Fruit fly (Drosophila melanogaster) whole organism, embryonic: ENCODE measurements around the gene His3.3A.
A peak's percentile ranks its signal among the peaks of the same experiment; 100 is the strongest.

Source experiments
- CG10147 ChIP-seq: fragments of 200-800 bp; sonication (Bioruptor generic); optimal IDR thresholded peaks from 2 replicates; lab custom pipeline; 2019; ENCODE audit warnings: missing biosample characterization, mild to moderate bottlenecking, missing genetic modification characterization, moderate library complexity
- CG10366 ChIP-seq: fragments of 200-800 bp; sonication (Bioruptor generic); IDR thresholded peaks from 2 replicates; pipeline ENCODE4 v1.3.6; 2022; ENCODE audit warnings: missing biosample characterization, missing genetic modification characterization
- CG12071 ChIP-seq: fragments of 200-800 bp; sonication (Bioruptor generic); optimal IDR thresholded peaks from 3 replicates; lab custom pipeline; 2018; ENCODE audit warnings: missing biosample characterization, mild to moderate bottlenecking, missing genetic modification characterization
- CG12744 ChIP-seq: fragments of 200-800 bp; sonication (Bioruptor generic); optimal IDR thresholded peaks from 2 replicates; lab custom pipeline; 2016; ENCODE audit warnings: missing biosample characterization, missing genetic modification characterization
- CG12769 ChIP-seq: fragments of 200-800 bp; sonication (Bioruptor generic); optimal IDR thresholded peaks from 2 replicates; lab custom pipeline; 2019; ENCODE audit warnings: missing biosample characterization, mild to moderate bottlenecking, missing genetic modification characterization, moderate library complexity
- CG13287 ChIP-seq: fragments of 200-800 bp; sonication (Bioruptor generic); IDR thresholded peaks from 2 replicates; pipeline ENCODE4 v1.3.6; 2022; ENCODE audit warnings: missing biosample characterization, missing genetic modification characterization; ENCODE audit not compliant: partially characterized antibody
- CG13296 ChIP-seq: fragments of 200-800 bp; sonication (Bioruptor generic); optimal IDR thresholded peaks from 3 replicates; lab custom pipeline; 2018; ENCODE audit warnings: missing biosample characterization, mild to moderate bottlenecking, missing genetic modification characterization
- CG14014 ChIP-seq: fragments of 200-800 bp; sonication (Bioruptor generic); IDR thresholded peaks from 2 replicates; pipeline ENCODE4 v1.3.6; 2022; ENCODE audit warnings: missing biosample characterization, missing genetic modification characterization
- CG14441 ChIP-seq: fragments of 200-800 bp; sonication (Bioruptor generic); IDR thresholded peaks from 2 replicates; pipeline ENCODE4 v1.3.6; 2022; ENCODE audit warnings: missing biosample characterization, missing genetic modification characterization
- CG16815 ChIP-seq: fragments of 200-800 bp; sonication (Bioruptor generic); optimal IDR thresholded peaks from 3 replicates; lab custom pipeline; 2017; ENCODE audit warnings: missing biosample characterization, mild to moderate bottlenecking, missing genetic modification characterization
- CG2129 ChIP-seq: fragments of 200-800 bp; sonication (Bioruptor generic); IDR thresholded peaks from 2 replicates; pipeline ENCODE4 v1.3.6; 2022; ENCODE audit warnings: missing biosample characterization, missing genetic modification characterization; ENCODE audit not compliant: partially characterized antibody
- CG30020 ChIP-seq: fragments of 200-800 bp; optimal IDR thresholded peaks from 2 replicates; lab custom pipeline; 2019; ENCODE audit warnings: missing biosample characterization, mild to moderate bottlenecking, missing genetic modification characterization, moderate library complexity
- CG31365 ChIP-seq: fragments of 200-800 bp; sonication (Bioruptor generic); optimal IDR thresholded peaks from 2 replicates; lab custom pipeline; 2018; ENCODE audit warnings: missing biosample characterization, mild to moderate bottlenecking, missing genetic modification characterization
- CG34376 ChIP-seq: fragments of 200-800 bp; sonication (Bioruptor generic); optimal IDR thresholded peaks from 2 replicates; lab custom pipeline; 2018; ENCODE audit warnings: missing biosample characterization, mild to moderate bottlenecking, missing genetic modification characterization
- CG3838 ChIP-seq: fragments of 200-800 bp; sonication (Bioruptor generic); optimal IDR thresholded peaks from 3 replicates; lab custom pipeline; 2016; ENCODE audit warnings: missing biosample characterization, missing genetic modification characterization
- CG4282 ChIP-seq: fragments of 200-800 bp; sonication (Bioruptor generic); optimal IDR thresholded peaks from 2 replicates; lab custom pipeline; 2016; ENCODE audit warnings: missing biosample characterization, missing genetic modification characterization
- CG7556 ChIP-seq: fragments of 200-800 bp; sonication (Bioruptor generic); optimal IDR thresholded peaks from 2 replicates; lab custom pipeline; 2017; ENCODE audit warnings: missing biosample characterization, mild to moderate bottlenecking, missing genetic modification characterization
- CG8478 ChIP-seq: fragments of >200 bp; optimal IDR thresholded peaks from 2 replicates; lab custom pipeline; 2018
- CG9609 ChIP-seq: fragments of 200-800 bp; sonication (Bioruptor generic); optimal IDR thresholded peaks from 3 replicates; lab custom pipeline; 2016; ENCODE audit warnings: missing biosample characterization, missing genetic modification characterization
- D19B ChIP-seq: fragments of 200-800 bp; sonication (Bioruptor generic); optimal IDR thresholded peaks from 2 replicates; lab custom pipeline; 2017; ENCODE audit warnings: missing biosample characterization, mild to moderate bottlenecking, missing genetic modification characterization
- Dfd ChIP-seq, 2 experiments: fragments of >200 bp; optimal IDR thresholded peaks; 2 replicates each; lab custom pipeline; 2017; ENCODE audit warnings: missing biosample characterization in 2 of 2, missing genetic modification characterization in 2 of 2
- Drgx ChIP-seq: fragments of 200-800 bp; sonication (Bioruptor generic); IDR thresholded peaks from 2 replicates; pipeline ENCODE4 v1.3.6; 2022; ENCODE audit warnings: missing biosample characterization, missing genetic modification characterization
- Gsc ChIP-seq: fragments of 200-800 bp; sonication (Bioruptor generic); IDR thresholded peaks from 2 replicates; pipeline ENCODE4 v1.3.6; 2022; ENCODE audit warnings: missing biosample characterization, missing genetic modification characterization
- HmgZ ChIP-seq: fragments of 200-800 bp; sonication (Bioruptor generic); optimal IDR thresholded peaks from 2 replicates; lab custom pipeline; 2018; ENCODE audit warnings: missing biosample characterization, mild to moderate bottlenecking, missing genetic modification characterization
- Hr78 ChIP-seq, 2 experiments: fragments of 200-800 bp in 1 of 2; fragments of >200 bp in 1 of 2; sonication (Bioruptor generic) in 1 of 2; optimal IDR thresholded peaks; 2 replicates each; lab custom pipeline; 2017 to 2019; ENCODE audit warnings: missing biosample characterization in 2 of 2, missing genetic modification characterization in 2 of 2, mild to moderate bottlenecking in 1 of 2, moderate library complexity in 1 of 2
- Poxn ChIP-seq: fragments of 200-800 bp; sonication (Bioruptor generic); IDR thresholded peaks from 2 replicates; pipeline ENCODE4 v1.3.6; 2022; ENCODE audit warnings: missing biosample characterization, missing genetic modification characterization
- bab2 ChIP-seq: fragments of 200-800 bp; sonication (Bioruptor generic); optimal IDR thresholded peaks from 2 replicates; lab custom pipeline; 2016; ENCODE audit warnings: missing biosample characterization, missing genetic modification characterization
- br ChIP-seq: fragments of >200 bp; optimal IDR thresholded peaks from 2 replicates; lab custom pipeline; 2017
- cad ChIP-seq: fragments of >200 bp; optimal IDR thresholded peaks from 2 replicates; lab custom pipeline; 2017; ENCODE audit warnings: missing biosample characterization, missing genetic modification characterization
- chif ChIP-seq, 2 experiments: fragments of 200-800 bp; sonication (Bioruptor generic); optimal IDR thresholded peaks; 3 replicates each; lab custom pipeline; 2016; ENCODE audit warnings: missing biosample characterization in 2 of 2, missing genetic modification characterization in 2 of 2
- chn ChIP-seq: fragments of 200-800 bp; sonication (Bioruptor generic); optimal IDR thresholded peaks from 2 replicates; lab custom pipeline; 2016; ENCODE audit warnings: missing biosample characterization, missing genetic modification characterization
- corto ChIP-seq: fragments of 200-800 bp; sonication (Bioruptor generic); optimal IDR thresholded peaks from 2 replicates; lab custom pipeline; 2016; ENCODE audit warnings: missing biosample characterization, mild to moderate bottlenecking, missing genetic modification characterization, moderate library complexity
- crol ChIP-seq: fragments of 200-800 bp; sonication (Bioruptor generic); IDR thresholded peaks from 2 replicates; pipeline ENCODE4 v1.3.6; 2022; ENCODE audit warnings: missing biosample characterization, missing genetic modification characterization
- cwo ChIP-seq: fragments of 200-800 bp; sonication (Bioruptor generic); optimal IDR thresholded peaks from 3 replicates; lab custom pipeline; 2017; ENCODE audit warnings: missing biosample characterization, missing genetic modification characterization, mild to moderate bottlenecking, moderate library complexity, missing genetic modification reagents
- da ChIP-seq: fragments of 200-800 bp; sonication (Bioruptor generic); optimal IDR thresholded peaks from 2 replicates; lab custom pipeline; 2016; ENCODE audit warnings: missing biosample characterization, missing genetic modification characterization
- fru ChIP-seq: fragments of >200 bp; optimal IDR thresholded peaks from 2 replicates; lab custom pipeline; 2017
- gem ChIP-seq: fragments of 200-800 bp; sonication (Bioruptor generic); optimal IDR thresholded peaks from 2 replicates; lab custom pipeline; 2019; ENCODE audit warnings: missing biosample characterization, mild to moderate bottlenecking, missing genetic modification characterization, moderate library complexity
- grau ChIP-seq: fragments of 200-800 bp; optimal IDR thresholded peaks from 3 replicates; lab custom pipeline; 2019; ENCODE audit warnings: missing biosample characterization, mild to moderate bottlenecking, missing genetic modification characterization, moderate library complexity
- gsb-n ChIP-seq: fragments of 200-800 bp; sonication (Bioruptor generic); optimal IDR thresholded peaks from 3 replicates; lab custom pipeline; 2018; ENCODE audit warnings: missing biosample characterization, mild to moderate bottlenecking, missing genetic modification characterization
- ham ChIP-seq: fragments of 200-800 bp; sonication (Bioruptor generic); IDR thresholded peaks from 2 replicates; pipeline ENCODE4 v1.3.6; 2022; ENCODE audit warnings: missing biosample characterization, missing genetic modification characterization
- hth ChIP-seq: fragments of >200 bp; optimal IDR thresholded peaks from 2 replicates; lab custom pipeline; 2017; ENCODE audit warnings: inconsistent platforms
- kay ChIP-seq: fragments of 200-800 bp; sonication (Bioruptor generic); optimal IDR thresholded peaks from 2 replicates; lab custom pipeline; 2016; ENCODE audit warnings: missing biosample characterization, missing genetic modification characterization
- kni ChIP-seq: fragments of 200-800 bp; sonication (Bioruptor generic); optimal IDR thresholded peaks from 3 replicates; lab custom pipeline; 2017; ENCODE audit warnings: mild to moderate bottlenecking, missing biosample characterization, missing genetic modification reagents, missing genetic modification characterization
- lov ChIP-seq, 2 experiments: fragments of 200-800 bp in 1 of 2; fragments of >200 bp in 1 of 2; sonication (Bioruptor generic) in 1 of 2; IDR thresholded peaks in 1 of 2; optimal IDR thresholded peaks in 1 of 2; 2 replicates in 1 of 2; 3 replicates in 1 of 2; pipeline versions ENCODE4 v1.3.6 to Lab custom; 2017 to 2022; ENCODE audit warnings: missing biosample characterization in 1 of 2, missing genetic modification characterization in 1 of 2
- nmo ChIP-seq: fragments of 200-800 bp; sonication (Bioruptor generic); optimal IDR thresholded peaks from 2 replicates; lab custom pipeline; 2018; ENCODE audit warnings: missing biosample characterization, mild to moderate bottlenecking, missing genetic modification characterization, moderate library complexity
- odd ChIP-seq: fragments of 200-800 bp; sonication (Bioruptor generic); optimal IDR thresholded peaks from 2 replicates; lab custom pipeline; 2017; ENCODE audit warnings: missing biosample characterization, mild to moderate bottlenecking, missing genetic modification characterization
- onecut ChIP-seq: fragments of 200-800 bp; sonication (Bioruptor generic); IDR thresholded peaks from 2 replicates; pipeline ENCODE4 v1.3.6; 2022; ENCODE audit warnings: missing biosample characterization, missing genetic modification characterization
- repo ChIP-seq: fragments of 200-800 bp; sonication (Bioruptor generic); optimal IDR thresholded peaks from 2 replicates; lab custom pipeline; 2016; ENCODE audit warnings: missing biosample characterization, missing genetic modification characterization
- row ChIP-seq: fragments of 200-800 bp; sonication (Bioruptor generic); IDR thresholded peaks from 3 replicates; pipeline ENCODE4 v1.3.6; 2022; ENCODE audit warnings: missing biosample characterization, missing genetic modification characterization
- schlank ChIP-seq: fragments of 200-800 bp; sonication (Bioruptor generic); optimal IDR thresholded peaks from 2 replicates; lab custom pipeline; 2018; ENCODE audit warnings: missing biosample characterization, mild to moderate bottlenecking, missing genetic modification characterization
- tx ChIP-seq: fragments of 200-800 bp; sonication (Bioruptor generic); optimal IDR thresholded peaks from 2 replicates; lab custom pipeline; 2016; ENCODE audit warnings: missing biosample characterization, missing genetic modification characterization

The His3.3A gene

dm6 chr2L:5052367-5052914 is 2.4 kb upstream of the His3.3A start, which contains the start of gene senju (continued):
- TF ChIP-seq CG10147 (GFP tag; lab: Kevin White, UChicago) (peak; percentile 64), CG9609 (GFP tag; lab: Kevin White, UChicago) (peak; percentile 87), Dfd (GFP tag; optimal IDR thresholded peaks at IDR 0.05; lab: Kevin White, UChicago) (no peak), CG12071 (peak; percentile 77), D19B (GFP tag; lab: Kevin White, UChicago) (peak; percentile 71), Gsc (no peak), CG13296 (GFP tag; lab: Kevin White, UChicago) (peak; percentile 80), gsb-n (tag; lab: Kevin White, UChicago) (peak; percentile 69), da (GFP tag; lab: Kevin White, UChicago) (peak; percentile 22), onecut (GFP tag; lab: Robert Waterston, UW) (peak; percentile 84), tx (peak; percentile 82), Poxn (no peak), odd (GFP tag; lab: Kevin White, UChicago) (peak; percentile 79), CG4282 (GFP tag; lab: Kevin White, UChicago) (peak; percentile 60), CG31365 (tag; lab: Kevin White, UChicago) (peak; percentile 75), CG10366 (GFP tag; lab: Robert Waterston, UW) (peak; percentile 82), Drgx (GFP tag; lab: Robert Waterston, UW) (peak; percentile 81), CG8478 (lab: Kevin White, UChicago) (no peak), br (no peak), CG14441 (GFP tag; lab: Robert Waterston, UW) (peak; percentile 83), CG34376 (GFP tag; lab: Kevin White, UChicago) (peak; percentile 95), CG30020 (tag; lab: Kevin White, UChicago) (peak; percentile 55), bab2 (GFP tag; lab: Kevin White, UChicago) (peak; percentile 91), HmgZ (tag; lab: Kevin White, UChicago) (peak; percentile 88), row (GFP tag; lab: Robert Waterston, UW) (peak; percentile 73), corto (GFP tag; lab: Kevin White, UChicago) (peak; percentile 54), CG3838 (GFP tag; lab: Kevin White, UChicago) (peak; percentile 33), CG13287 (peak; percentile 69), ham (GFP tag; lab: Robert Waterston, UW) (peak; percentile 40; the same call in 1 of the 2 replicates), CG2129 (GFP tag; lab: Robert Waterston, UW) (no peak), repo (GFP tag; lab: Kevin White, UChicago) (peak; percentile 85), CG12769 (tag; lab: Kevin White, UChicago) (peak; percentile 82), CG12744 (GFP tag; lab: Kevin White, UChicago) (peak; percentile 76), nmo (GFP tag; lab: Kevin White, UChicago) (peak; percentile 65), kni (peak; percentile 81), CG14014 (GFP tag; lab: Robert Waterston, UW) (peak; percentile 83), grau (peak; percentile 77), hth (lab: Kevin White, UChicago) (no peak), schlank (tag; lab: Kevin White, UChicago) (peak; percentile 76), lov (optimal IDR thresholded peaks at IDR 0.05; lab: Kevin White, UChicago) (no peak), lov (GFP tag; IDR thresholded peaks at IDR 0.05; lab: Robert Waterston, UW) (peak; percentile 55; the same call in 2 of the 3 replicates), cwo (GFP tag; lab: Kevin White, UChicago) (peak; percentile 79), chif (GFP tag; optimal IDR thresholded peaks at IDR 0.05; lab: Kevin White, UChicago) (peak; percentile 82 to 84), fru (no peak), CG7556 (peak; percentile 86), Hr78 (GFP tag; optimal IDR thresholded peaks at IDR 0.05; lab: Kevin White, UChicago) (peak in 1 of 2 experiments; percentile 59), cad (GFP tag; lab: Kevin White, UChicago) (no peak), gem (peak; percentile 91), crol (GFP tag; lab: Robert Waterston, UW) (peak; percentile 28; the same call in 1 of the 2 replicates), kay (GFP tag; lab: Kevin White, UChicago) (peak; percentile 70), chn (GFP tag; lab: Kevin White, UChicago) (peak; percentile 87), CG16815 (GFP tag; lab: Kevin White, UChicago) (peak; percentile 73)
